Fruit fly (Drosophila melanogaster) whole organism: ENCODE results near the gene CG42455.

ENCODE experiments used
- CG8478 ChIP-seq: fragments of >200 bp; optimal IDR thresholded peaks from 2 replicates; lab custom pipeline; 2018; ENCODE audit warnings: inconsistent platforms
- Dll ChIP-seq: fragments of >200 bp; optimal IDR thresholded peaks from 2 replicates; lab custom pipeline; 2017
- EcR ChIP-seq, 2 experiments: fragments of >200 bp; optimal IDR thresholded peaks; 2 replicates each; lab custom pipeline; 2017; ENCODE audit warnings: missing biosample characterization in 2 of 2, missing genetic modification characterization in 2 of 2, missing genetic modification reagents in 2 of 2
- pan ChIP-seq: fragments of >200 bp; optimal IDR thresholded peaks from 2 replicates; lab custom pipeline; 2017
- psq ChIP-seq: fragments of >200 bp; optimal IDR thresholded peaks from 2 replicates; lab custom pipeline; 2017

DNA sequence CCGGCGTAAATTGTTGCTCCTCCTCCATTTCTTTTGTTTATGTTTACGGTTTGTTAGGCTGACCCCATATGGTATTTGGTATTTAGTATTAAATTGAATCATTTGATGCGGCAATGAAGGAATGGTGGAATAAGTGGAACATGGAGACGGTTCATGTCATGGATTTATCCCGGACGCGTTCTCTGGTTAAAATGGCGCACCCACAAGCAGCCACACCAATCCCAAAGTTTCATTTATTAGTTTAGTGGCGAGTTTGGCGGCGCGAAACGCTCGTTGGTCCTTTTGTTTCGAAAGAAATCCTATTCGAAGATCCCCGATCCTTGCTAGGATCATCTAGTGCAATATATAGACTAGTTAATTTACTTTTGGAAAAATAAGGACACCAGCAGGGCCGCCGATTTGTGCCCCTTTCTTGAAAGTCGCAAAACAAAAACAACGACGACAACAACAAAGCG, 3.8 kb upstream of the CG42455 start, which contains the start of the genes CG6685 and Dronc:
- TF ChIP-seq Dll (lab: Kevin White, UChicago) (no peak), psq (lab: Kevin White, UChicago) (no peak), EcR (GFP tag; optimal IDR thresholded peaks at IDR 0.05; lab: Kevin White, UChicago) (no peak), CG8478 (lab: Kevin White, UChicago) (no peak), pan (no peak)
